Worm (Caenorhabditis elegans) whole organism, L1 larva: ENCODE results near the gene C56C10.7.
A peak's percentile ranks its signal among the peaks of the same experiment; 100 is the strongest.

Source experiments
- C04F5.9 ChIP-seq: sonication (generic microtip); optimal IDR thresholded peaks from 2 replicates; lab custom pipeline; 2016; ENCODE audit warnings: missing genetic modification characterization, missing compliant biosample characterization
- C16A3.4 ChIP-seq: fragments of 150-350 bp; optimal IDR thresholded peaks from 2 replicates; lab custom pipeline; 2014; ENCODE audit warnings: missing biosample characterization, missing genetic modification characterization
- aha-1 ChIP-seq: fragments of 150-350 bp; optimal IDR thresholded peaks from 2 replicates; lab custom pipeline; 2014; ENCODE audit warnings: missing biosample characterization, missing genetic modification characterization
- blmp-1 ChIP-seq: fragments of 150-350 bp; optimal IDR thresholded peaks from 2 replicates; lab custom pipeline; 2014; ENCODE audit warnings: missing biosample characterization, missing genetic modification characterization
- ceh-8 ChIP-seq: fragments of 200-800 bp; sonication (Bioruptor generic); optimal IDR thresholded peaks from 2 replicates; lab custom pipeline; 2018; ENCODE audit warnings: mild to moderate bottlenecking, missing genetic modification characterization, moderate library complexity, missing compliant biosample characterization
- ceh-88 ChIP-seq: fragments of 200-800 bp; sonication (Bioruptor generic); IDR thresholded peaks from 2 replicates; pipeline ENCODE4 v1.3.6; 2022; ENCODE audit warnings: missing genetic modification characterization, missing compliant biosample characterization
- ceh-90 ChIP-seq: sonication (generic microtip); optimal IDR thresholded peaks from 2 replicates; lab custom pipeline; 2016; ENCODE audit warnings: missing genetic modification characterization, missing compliant biosample characterization
- efl-1 ChIP-seq, 4 experiments: fragments of 150-350 bp; optimal IDR thresholded peaks in 3 of 4; peaks in 1 of 4; 1 replicate in 1 of 4; 2 replicates in 3 of 4; lab custom pipeline; 2014; ENCODE audit warnings: missing biosample characterization in 2 of 4, missing genetic modification characterization in 2 of 4, missing genetic modification reagents in 2 of 4
- efl-3 ChIP-seq: fragments of 200-800 bp; sonication (Bioruptor generic); optimal IDR thresholded peaks from 2 replicates; lab custom pipeline; 2018; ENCODE audit warnings: mild to moderate bottlenecking, missing genetic modification characterization, missing compliant biosample characterization
- egl-27 ChIP-seq, 2 experiments: fragments of 150-350 bp in 1 of 2; sonication (generic microtip); optimal IDR thresholded peaks; 3 replicates each; lab custom pipeline; 2017 to 2018; ENCODE audit warnings: missing biosample characterization in 2 of 2, missing genetic modification characterization in 2 of 2, missing genetic modification reagents in 2 of 2
- elt-2 ChIP-seq: sonication (generic microtip); optimal IDR thresholded peaks from 2 replicates; lab custom pipeline; 2016; ENCODE audit warnings: missing genetic modification characterization, mild to moderate bottlenecking, inconsistent platforms, missing compliant biosample characterization, missing genetic modification reagents
- elt-3 ChIP-seq, 6 experiments: fragments of 150-350 bp in 1 of 6; sonication (generic microtip); optimal IDR thresholded peaks; 2 replicates each; lab custom pipeline; 2017 to 2018; ENCODE audit warnings: missing biosample characterization in 6 of 6, missing genetic modification characterization in 6 of 6, inconsistent platforms in 1 of 6
- irx-1 ChIP-seq: sonication (generic microtip); optimal IDR thresholded peaks from 2 replicates; lab custom pipeline; 2016; ENCODE audit warnings: missing genetic modification characterization, missing compliant biosample characterization
- lin-35 ChIP-seq, 2 experiments: fragments of 150-350 bp; optimal IDR thresholded peaks; 2 replicates each; lab custom pipeline; 2014; ENCODE audit warnings: missing biosample characterization in 2 of 2, missing genetic modification characterization in 2 of 2, missing genetic modification reagents in 2 of 2
- mab-9 ChIP-seq: fragments of 200-800 bp; sonication (Bioruptor generic); IDR thresholded peaks from 2 replicates; pipeline ENCODE4 v1.3.6; 2022; ENCODE audit warnings: missing genetic modification reagents, missing genetic modification characterization, missing compliant biosample characterization
- mdl-1 ChIP-seq, 2 experiments: fragments of 150-350 bp; optimal IDR thresholded peaks; 2 replicates each; lab custom pipeline; 2014 to 2017; ENCODE audit warnings: missing biosample characterization in 2 of 2, missing genetic modification characterization in 2 of 2, inconsistent platforms in 1 of 2
- mef-2 ChIP-seq: fragments of 150-350 bp; optimal IDR thresholded peaks from 2 replicates; lab custom pipeline; 2014; ENCODE audit warnings: missing biosample characterization, missing genetic modification characterization
- nhr-20 ChIP-seq: sonication (generic microtip); optimal IDR thresholded peaks from 2 replicates; lab custom pipeline; 2016; ENCODE audit warnings: mild to moderate bottlenecking, missing genetic modification characterization, missing compliant biosample characterization
- nhr-237 ChIP-seq: fragments of 150-350 bp; optimal IDR thresholded peaks from 2 replicates; lab custom pipeline; 2014; ENCODE audit warnings: missing biosample characterization, missing genetic modification characterization
- nhr-77 ChIP-seq: fragments of 150-350 bp; optimal IDR thresholded peaks from 2 replicates; lab custom pipeline; 2014; ENCODE audit warnings: missing biosample characterization, missing genetic modification characterization
- nhr-90 ChIP-seq: sonication (generic microtip); optimal IDR thresholded peaks from 2 replicates; lab custom pipeline; 2016; ENCODE audit warnings: mild to moderate bottlenecking, missing genetic modification characterization, missing compliant biosample characterization; ENCODE audit not compliant: poor library complexity
- pqm-1 ChIP-seq: sonication (generic microtip); optimal IDR thresholded peaks from 3 replicates; lab custom pipeline; 2017; ENCODE audit warnings: missing biosample characterization, missing genetic modification characterization
- rnt-1 ChIP-seq: sonication (generic microtip); optimal IDR thresholded peaks from 2 replicates; lab custom pipeline; 2016; ENCODE audit warnings: mild to moderate bottlenecking, missing genetic modification characterization, moderate library complexity, missing compliant biosample characterization
- snu-23 ChIP-seq: sonication (generic microtip); optimal IDR thresholded peaks from 2 replicates; lab custom pipeline; 2016; ENCODE audit warnings: missing genetic modification characterization, missing compliant biosample characterization
- sox-4 ChIP-seq: sonication (generic microtip); optimal IDR thresholded peaks from 2 replicates; lab custom pipeline; 2016; ENCODE audit warnings: missing genetic modification characterization, missing compliant biosample characterization
- sptf-1 ChIP-seq: fragments of 150-350 bp; optimal IDR thresholded peaks from 2 replicates; lab custom pipeline; 2014; ENCODE audit warnings: missing biosample characterization, missing genetic modification characterization
- sup-37 ChIP-seq: fragments of 200-800 bp; sonication (Bioruptor generic); optimal IDR thresholded peaks from 2 replicates; lab custom pipeline; 2018; ENCODE audit warnings: mild to moderate bottlenecking, missing genetic modification characterization, missing compliant biosample characterization
- tbx-2 ChIP-seq: sonication (generic microtip); optimal IDR thresholded peaks from 2 replicates; lab custom pipeline; 2016; ENCODE audit warnings: missing genetic modification characterization, missing compliant biosample characterization
- unc-98 ChIP-seq: fragments of 200-800 bp; sonication (Bioruptor generic); IDR thresholded peaks from 2 replicates; pipeline ENCODE4 v1.3.6; 2022; ENCODE audit warnings: missing genetic modification characterization, missing compliant biosample characterization
- vab-15 ChIP-seq: sonication (generic microtip); optimal IDR thresholded peaks from 2 replicates; lab custom pipeline; 2017; ENCODE audit warnings: missing genotype, mild to moderate bottlenecking, missing genetic modification characterization, missing compliant biosample characterization
- ztf-11 ChIP-seq, 2 experiments: sonication (generic microtip); optimal IDR thresholded peaks; 2 replicates each; lab custom pipeline; 2016 to 2017; ENCODE audit warnings: missing genetic modification characterization in 2 of 2, missing biosample characterization in 1 of 2, missing compliant biosample characterization in 1 of 2

C56C10.7 gene

DNA sequence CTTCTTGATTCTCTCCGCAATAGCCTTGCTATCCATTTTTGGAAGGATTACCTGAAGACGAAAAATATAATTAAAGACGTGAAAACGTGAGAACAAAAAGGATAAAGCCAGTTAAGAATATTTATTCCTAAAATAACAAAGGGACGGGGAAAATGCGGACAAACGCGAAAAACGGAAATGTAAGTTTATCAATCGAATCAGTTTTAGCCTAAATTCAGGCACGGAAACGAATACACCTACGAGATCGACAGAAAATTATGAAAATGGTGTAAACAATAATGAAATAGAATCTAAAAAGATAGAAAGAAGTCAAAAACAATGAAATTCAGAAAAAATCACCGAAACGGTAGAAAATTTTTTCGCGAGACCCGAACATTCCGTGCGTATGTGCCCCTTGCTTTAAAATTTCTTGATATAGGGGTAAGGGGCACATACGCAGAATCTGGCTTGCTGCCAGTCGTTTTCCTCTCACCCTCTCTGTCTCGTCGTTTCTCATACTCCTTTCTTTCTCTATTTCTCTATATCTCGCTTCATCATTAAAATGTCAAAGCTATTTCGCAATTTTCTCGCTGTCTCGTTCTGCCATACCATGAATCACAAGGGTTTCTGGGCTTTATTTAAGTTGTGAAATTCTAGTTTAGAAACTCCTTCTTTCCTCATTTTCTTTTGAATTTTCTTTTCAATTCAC lies 1.4 kb upstream of the C56C10.7 start, which contains the start of gene icd-1 (continued):
- peak; percentile 89 for TF ChIP-seq ceh-88
- peak; percentile 84 to 87 for TF ChIP-seq lin-35 (GFP tag; optimal IDR thresholded peaks at IDR 0.05; lab: Kevin White, UChicago)
- TF ChIP-seq pqm-1 (tag; lab: Kevin White, UChicago), result no peak
- peak; percentile 44 for TF ChIP-seq sox-4 (tag; lab: Kevin White, UChicago)
- TF ChIP-seq ceh-90 (tag; lab: Kevin White, UChicago), result peak; percentile 28
- peak; percentile 97 for TF ChIP-seq tbx-2 (tag; lab: Kevin White, UChicago)

DNA sequence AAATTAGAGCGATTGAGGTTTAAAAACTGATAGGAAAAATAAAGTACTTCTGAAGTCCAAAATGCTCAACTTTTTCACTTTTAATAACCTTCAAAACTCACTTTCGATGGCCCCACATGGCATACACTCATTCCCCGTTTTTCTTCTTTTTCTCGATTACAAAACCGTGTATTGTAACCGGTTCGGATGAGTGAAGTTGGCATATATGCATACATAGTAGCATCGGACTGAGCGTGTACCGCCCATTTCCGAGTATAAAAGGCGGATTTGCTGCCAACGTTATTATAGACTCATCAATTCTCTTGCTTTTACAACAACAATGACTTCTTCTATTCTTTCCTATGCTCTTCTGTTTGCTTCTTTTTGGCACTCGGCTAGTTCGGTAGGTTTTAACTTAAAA lies 4.6 kb downstream of the C56C10.7 start, which contains the start of gene C56C10.4:
Gene C56C10.4 (plus strand): TSS at position 301 of the 400 bp plus-strand sequence.
- TF ChIP-seq C04F5.9 (tag; lab: Kevin White, UChicago), result no peak
- no peak for TF ChIP-seq elt-2 (tag; lab: Kevin White, UChicago)
- TF ChIP-seq vab-15 (tag; lab: Kevin White, UChicago), result no peak
- no peak for TF ChIP-seq blmp-1 (tag; lab: Kevin White, UChicago)
- no peak for TF ChIP-seq rnt-1 (tag; lab: Kevin White, UChicago)
- TF ChIP-seq mab-9, result no peak
- no peak for TF ChIP-seq snu-23 (GFP tag; lab: Kevin White, UChicago)
- TF ChIP-seq nhr-77, result no peak
- TF ChIP-seq sup-37, result no peak
- no peak for TF ChIP-seq egl-27 (tag; optimal IDR thresholded peaks at IDR 0.05; lab: Kevin White, UChicago)
- TF ChIP-seq aha-1 (tag; lab: Kevin White, UChicago), result no peak
- TF ChIP-seq efl-1 (optimal IDR thresholded peaks at IDR 0.05; lab: Kevin White, UChicago), result no peak
- TF ChIP-seq efl-1 (GFP tag; optimal IDR thresholded peaks at IDR 0.05 in 1 of 2; lab: Kevin White, UChicago), result no peak
- no peak for TF ChIP-seq elt-3 (tag; optimal IDR thresholded peaks at IDR 0.05; lab: Kevin White, UChicago)
- no peak for TF ChIP-seq irx-1 (tag; lab: Kevin White, UChicago)

DNA sequence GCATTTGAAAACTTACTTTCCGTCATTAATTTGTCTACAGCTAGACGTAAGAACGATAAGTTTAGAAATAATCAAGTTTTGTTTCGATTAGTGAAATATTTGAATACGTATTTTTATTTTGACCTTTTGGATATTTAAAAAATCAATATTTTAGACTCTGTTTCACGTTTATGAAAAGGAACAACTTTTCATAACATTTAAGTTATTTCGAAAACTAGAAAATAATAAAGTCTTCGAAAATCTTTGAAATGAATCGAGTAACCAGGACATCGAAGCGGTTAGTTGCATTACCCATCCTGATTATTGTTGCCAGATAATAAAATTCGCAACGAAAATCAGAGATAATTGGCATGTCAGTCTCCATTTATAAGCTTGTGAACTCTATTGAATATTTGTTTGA lies 6.1 kb downstream of the C56C10.7 start, which contains the start of gene C56C10.6:
Gene C56C10.6 (minus strand): TSS at position 101 of the 400 bp plus-strand sequence.
- TF ChIP-seq efl-1 (optimal IDR thresholded peaks at IDR 0.05; lab: Kevin White, UChicago) (no peak), efl-1 (GFP tag; optimal IDR thresholded peaks at IDR 0.05 in 1 of 2; lab: Kevin White, UChicago) (peak in 1 of 2 experiments; percentile 28), mdl-1 (tag; optimal IDR thresholded peaks at IDR 0.05; lab: Kevin White, UChicago) (no peak)

DNA sequence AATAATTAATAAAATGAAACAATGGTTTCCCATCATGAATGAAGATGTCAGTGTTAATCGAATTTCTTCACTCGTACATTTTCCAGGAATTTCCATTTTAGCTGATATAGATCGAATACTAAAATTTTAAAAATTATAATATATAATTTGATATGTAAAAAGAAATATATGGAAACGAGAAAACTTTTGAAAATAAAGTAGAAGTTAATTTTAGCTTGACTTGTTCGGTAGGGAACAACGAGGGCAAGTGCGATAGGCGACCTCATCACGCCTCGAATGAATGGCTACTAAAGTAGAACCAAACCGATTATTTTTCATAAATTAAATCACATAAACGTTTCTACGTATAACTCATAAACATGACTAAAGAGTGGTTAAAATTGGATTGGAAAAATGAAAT lies 9.0 kb downstream of the C56C10.7 start, which contains the start of gene sra-31:
Gene sra-31 (minus strand): TSS at position 101 of the 400 bp plus-strand sequence.
- TF ChIP-seq nhr-20 (tag; lab: Kevin White, UChicago), result no peak
- TF ChIP-seq efl-3 (GFP tag; lab: Kevin White, UChicago), result no peak
- TF ChIP-seq vab-15 (tag; lab: Kevin White, UChicago), result no peak
- no peak for TF ChIP-seq unc-98 (GFP tag; lab: Robert Waterston, UW)
- TF ChIP-seq pqm-1 (tag; lab: Kevin White, UChicago), result no peak
- no peak for TF ChIP-seq nhr-90 (tag; lab: Kevin White, UChicago)

DNA sequence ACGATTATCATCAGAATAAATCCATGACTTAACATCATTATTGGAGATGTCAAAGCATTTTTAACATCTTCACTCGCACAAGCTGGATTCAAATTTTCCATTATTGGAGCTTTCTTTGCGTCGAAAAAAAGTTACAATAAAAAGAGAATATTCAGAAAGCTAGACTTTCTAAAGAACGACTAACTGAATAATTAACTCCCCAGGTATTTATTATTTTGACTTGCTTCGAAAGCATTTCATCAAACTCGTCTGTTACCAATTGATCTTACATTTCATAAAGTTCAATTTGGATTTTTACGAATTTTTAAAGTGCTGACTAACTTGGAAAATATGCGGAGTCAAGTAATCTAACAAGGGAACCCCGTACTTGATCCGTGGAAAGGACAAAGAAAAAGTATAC lies 11.7 kb downstream of the C56C10.7 start, which contains the start of gene sra-29:
Gene sra-29 (minus strand): TSS at position 101 of the 400 bp plus-strand sequence.
- TF ChIP-seq mef-2 (tag; lab: Kevin White, UChicago), result no peak
- TF ChIP-seq nhr-237 (tag; lab: Kevin White, UChicago), result no peak
- no peak for TF ChIP-seq C16A3.4 (tag; lab: Kevin White, UChicago)
- no peak for TF ChIP-seq ceh-8
- no peak for TF ChIP-seq sptf-1 (tag; lab: Kevin White, UChicago)
- no peak for TF ChIP-seq pqm-1 (tag; lab: Kevin White, UChicago)
- no peak for TF ChIP-seq ztf-11 (tag; optimal IDR thresholded peaks at IDR 0.05; lab: Kevin White, UChicago)
